Worm (Caenorhabditis elegans) whole organism, L4 larva: ENCODE data around the gene Y42H9B.3.

Experiments
- daf-8 ChIP-seq: fragments of 200-800 bp; sonication (Bioruptor generic); IDR thresholded peaks from 2 replicates; pipeline ENCODE4 v1.3.6; 2022; ENCODE audit warnings: missing genetic modification characterization, missing compliant biosample characterization
- nhr-237 ChIP-seq: sonication (generic microtip); optimal IDR thresholded peaks from 2 replicates; lab custom pipeline; 2017; ENCODE audit warnings: missing biosample characterization, missing genetic modification characterization
- ztf-11 ChIP-seq: fragments of 150-350 bp; optimal IDR thresholded peaks from 2 replicates; lab custom pipeline; 2014; ENCODE audit warnings: missing biosample characterization, missing genetic modification characterization

DNA sequence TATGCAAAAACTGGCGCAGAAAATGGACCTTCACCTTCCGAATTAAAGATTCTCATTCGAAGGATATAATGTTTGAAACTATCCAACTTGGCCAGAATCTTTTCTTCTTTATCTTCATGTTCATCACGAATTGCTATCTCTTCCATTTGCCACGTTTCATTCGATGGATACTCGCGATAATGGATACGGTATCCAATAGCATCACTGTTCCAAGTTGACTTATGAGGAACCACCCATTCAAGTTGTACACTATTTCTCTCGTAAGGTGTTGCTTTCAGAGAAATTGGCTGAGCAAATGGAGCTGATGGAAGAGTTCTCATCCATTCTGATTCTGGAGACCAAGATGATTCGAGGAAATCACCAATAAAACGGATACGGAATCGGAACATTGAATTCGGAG, 17.5 kb downstream of the Y42H9B.3 start:
- TF ChIP-seq daf-8 = no peak
- TF ChIP-seq nhr-237 (tag; lab: Kevin White, UChicago) = no peak
- TF ChIP-seq ztf-11 (tag; lab: Kevin White, UChicago) = no peak
